Worm (Caenorhabditis elegans): ENCODE results near the gene ttr-25.

- TF ChIP-seq ref-1 (GFP tag; conservative IDR thresholded peaks at IDR 0.05) (no peak), T22C8.4 (GFP tag; IDR thresholded peaks at IDR 0.05) (no peak), flt-1 (GFP tag; IDR thresholded peaks at IDR 0.05) (no peak)
Observed at ce11 chrV:18575084-18575483, 18.6 kb downstream of the ttr-25 start.
